Fruit fly (Drosophila melanogaster): ENCODE data around the gene CG43349.

Gene CG43349

DNA sequence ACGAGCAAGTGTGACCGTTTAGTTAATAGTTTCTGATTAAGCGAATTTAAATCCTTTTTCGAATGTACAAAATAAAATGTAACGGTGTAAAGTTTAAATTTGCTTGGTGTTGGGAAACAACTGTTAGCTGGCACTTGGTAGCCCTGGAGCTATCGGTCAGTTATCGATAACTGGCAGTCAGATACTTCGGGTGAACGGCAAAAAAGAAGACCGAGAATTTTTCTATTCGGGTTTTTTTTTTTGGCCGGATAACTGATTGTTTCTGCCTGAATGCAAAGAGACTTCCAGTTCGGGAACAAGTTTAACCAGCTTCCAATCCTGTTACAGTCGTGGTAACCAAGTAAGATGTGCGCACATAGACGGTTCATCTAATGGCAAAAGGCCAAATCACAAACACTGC is 22.5 kb upstream of the CG43349 start, which contains the start of gene CG4896 (continued):
- TF ChIP-seq hb (GFP tag; IDR thresholded peaks at IDR 0.05; ENCODE audit: partially characterized antibody) (peak; percentile 66; the same call in 2 of the 3 replicates), Blimp-1 (GFP tag; optimal IDR thresholded peaks at IDR 0.05) (no peak), zen2 (GFP tag; IDR thresholded peaks at IDR 0.05; ENCODE audit: partially characterized antibody) (peak; percentile 29; the same call in 1 of the 3 replicates), knrl (GFP tag; IDR thresholded peaks at IDR 0.05; ENCODE audit: partially characterized antibody) (peak; percentile 48; the same call in 2 of the 3 replicates), Pdp1 (GFP tag; optimal IDR thresholded peaks at IDR 0.05) (no peak), CG4707 (GFP tag; optimal IDR thresholded peaks at IDR 0.05) (no peak), Myb (GFP tag; optimal IDR thresholded peaks at IDR 0.05) (peak; percentile 99), Hr3 (GFP tag; optimal IDR thresholded peaks at IDR 0.05) (no peak), Atf6 (GFP tag; IDR thresholded peaks at IDR 0.05) (no peak), CG2202 (tag; optimal IDR thresholded peaks at IDR 0.05) (no peak), chif (GFP tag; optimal IDR thresholded peaks at IDR 0.05) (no peak), pzg (GFP tag; optimal IDR thresholded peaks at IDR 0.05) (peak; percentile 81), ERR (GFP tag; optimal IDR thresholded peaks at IDR 0.05) (no peak), bcd (GFP tag; optimal IDR thresholded peaks at IDR 0.05) (no peak), D19B (GFP tag; optimal IDR thresholded peaks at IDR 0.05) (no peak), HmgZ (tag; optimal IDR thresholded peaks at IDR 0.05) (peak; percentile 37), Dip3 (GFP tag; optimal IDR thresholded peaks at IDR 0.05) (no peak), Ravus (GFP tag; IDR thresholded peaks at IDR 0.05) (no peak), Hsf (GFP tag; optimal IDR thresholded peaks at IDR 0.05) (no peak), crp (GFP tag; optimal IDR thresholded peaks at IDR 0.05) (no peak), CG17359 (tag; optimal IDR thresholded peaks at IDR 0.05) (no peak), Sox100B (GFP tag; optimal IDR thresholded peaks at IDR 0.05) (no peak), YL-1 (GFP tag; optimal IDR thresholded peaks at IDR 0.05) (peak; percentile 83), CG12299 (tag; optimal IDR thresholded peaks at IDR 0.05) (no peak), Mad (GFP tag; optimal IDR thresholded peaks at IDR 0.05) (no peak), CG4854 (GFP tag; optimal IDR thresholded peaks at IDR 0.05) (no peak), dimm (GFP tag; IDR thresholded peaks at IDR 0.05) (no peak), Gsc (GFP tag; IDR thresholded peaks at IDR 0.05) (no peak), CG8478 (optimal IDR thresholded peaks at IDR 0.05) (no peak), zf30C (GFP tag; optimal IDR thresholded peaks at IDR 0.05) (no peak), Dp (GFP tag; optimal IDR thresholded peaks at IDR 0.05) (peak; percentile 65), CG5953 (GFP tag; IDR thresholded peaks at IDR 0.05) (no peak), Ssrp (tag; optimal IDR thresholded peaks at IDR 0.05) (no peak), Asciz (GFP tag; optimal IDR thresholded peaks at IDR 0.05) (no peak), nom (GFP tag; optimal IDR thresholded peaks at IDR 0.05) (no peak), Rx (GFP tag; IDR thresholded peaks at IDR 0.05) (no peak), pros (GFP tag; optimal IDR thresholded peaks at IDR 0.05) (no peak), CG11398 (GFP tag; optimal IDR thresholded peaks at IDR 0.05) (no peak), luna (GFP tag; optimal IDR thresholded peaks at IDR 0.05) (peak; percentile 6), CG15269 (tag; optimal IDR thresholded peaks at IDR 0.05) (no peak), CG1233 (GFP tag; optimal IDR thresholded peaks at IDR 0.05) (no peak), al (GFP tag; IDR thresholded peaks at IDR 0.05) (no peak), ham (GFP tag; IDR thresholded peaks at IDR 0.05) (no peak), Dip2 (GFP tag; IDR thresholded peaks at IDR 0.05) (no peak), CG3726 (GFP tag; IDR thresholded peaks at IDR 0.05) (no peak), HLH4C (GFP tag; IDR thresholded peaks at IDR 0.05; ENCODE audit: partially characterized antibody) (peak; percentile 66), tio (GFP tag; optimal IDR thresholded peaks at IDR 0.05) (no peak), Awh (GFP tag; IDR thresholded peaks at IDR 0.05) (no peak), ase (GFP tag; IDR thresholded peaks at IDR 0.05) (no peak), dysf (GFP tag; IDR thresholded peaks at IDR 0.05) (no peak), CG12769 (tag; optimal IDR thresholded peaks at IDR 0.05) (no peak)

All from whole organism, embryonic.